Fruit fly (Drosophila melanogaster) whole organism, adult: ENCODE measurements around the gene Jarid2.

Source experiments
- CG11617 ChIP-seq: fragments of 200-800 bp; sonication (Bioruptor generic); optimal IDR thresholded peaks from 2 replicates; lab custom pipeline; 2017; ENCODE audit warnings: mild to moderate bottlenecking, missing biosample characterization, missing genetic modification reagents, missing genetic modification characterization
- CG33017 ChIP-seq: fragments of 200-800 bp; sonication (Bioruptor generic); optimal IDR thresholded peaks from 2 replicates; lab custom pipeline; 2018; ENCODE audit warnings: missing biosample characterization, mild to moderate bottlenecking, missing genetic modification characterization, moderate library complexity
- CG7045 ChIP-seq: fragments of 200-800 bp; sonication (Bioruptor generic); optimal IDR thresholded peaks from 2 replicates; lab custom pipeline; 2017; ENCODE audit warnings: missing biosample characterization, mild to moderate bottlenecking, missing genetic modification characterization
- Hr96 ChIP-seq: fragments of 200-800 bp; sonication (Bioruptor generic); optimal IDR thresholded peaks from 2 replicates; lab custom pipeline; 2016; ENCODE audit warnings: missing biosample characterization, missing genetic modification characterization

dm6 chr3L:9438858-9439257 lies 38.0 kb upstream of the Jarid2 start:
- TF ChIP-seq Hr96 (GFP tag; lab: Kevin White, UChicago) (no peak), CG7045 (GFP tag; lab: Kevin White, UChicago) (no peak), CG33017 (tag; lab: Kevin White, UChicago) (no peak), CG11617 (GFP tag; lab: Kevin White, UChicago) (no peak)
